Worm (Caenorhabditis elegans): Measurements from ENCODE around the gene F32E10.9.

DNA sequence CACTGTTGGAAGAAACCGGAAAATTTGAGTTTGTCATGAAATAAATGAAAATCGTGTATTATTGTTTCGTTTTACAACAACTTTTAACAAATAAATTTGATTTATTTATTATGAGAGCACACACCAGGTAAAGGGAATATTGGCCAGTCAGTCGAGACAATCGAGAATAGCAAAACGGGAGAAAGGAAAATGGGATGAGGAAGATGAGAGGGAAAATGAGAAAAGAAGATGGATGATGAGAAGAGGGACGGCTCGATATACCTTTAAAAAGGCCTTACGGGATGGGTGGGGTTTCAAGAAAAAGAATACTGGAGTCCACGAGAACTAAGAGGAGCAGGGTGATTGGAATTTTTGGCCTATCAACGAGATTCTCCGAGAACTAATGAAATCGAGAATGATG is 5.1 kb downstream of the F32E10.9 start:
- TF ChIP-seq nhr-76 (tag; optimal IDR thresholded peaks at IDR 0.05) (no peak), ceh-8 (GFP tag; optimal IDR thresholded peaks at IDR 0.05) (no peak), elt-2 (tag; optimal IDR thresholded peaks at IDR 0.05) (no peak), mdl-1 (tag; optimal IDR thresholded peaks at IDR 0.05) (no peak), sox-4 (tag; optimal IDR thresholded peaks at IDR 0.05) (no peak)
